Worm (Caenorhabditis elegans) whole organism, L4 larva: ENCODE results near the gene F38A5.6.

ENCODE experiments used
- ZK546.5 ChIP-seq, 2 experiments: sonication (generic microtip); optimal IDR thresholded peaks; 2 replicates each; lab custom pipeline; 2017; ENCODE audit warnings: missing biosample characterization in 2 of 2, missing genetic modification characterization in 2 of 2
- ceh-82 ChIP-seq: sonication (generic microtip); optimal IDR thresholded peaks from 2 replicates; lab custom pipeline; 2017; ENCODE audit warnings: missing biosample characterization, missing genetic modification characterization
- gei-8 ChIP-seq: fragments of 200-800 bp; sonication (Bioruptor generic); optimal IDR thresholded peaks from 2 replicates; lab custom pipeline; 2018; ENCODE audit warnings: mild to moderate bottlenecking, missing genetic modification characterization, missing compliant biosample characterization
- jun-1 ChIP-seq: fragments of 150-350 bp; optimal IDR thresholded peaks from 2 replicates; lab custom pipeline; 2014; ENCODE audit warnings: missing biosample characterization, missing genetic modification reagents, missing genetic modification characterization
- mep-1 ChIP-seq: fragments of 150-350 bp; sonication (generic microtip); optimal IDR thresholded peaks from 3 replicates; lab custom pipeline; 2014; ENCODE audit warnings: missing biosample characterization, missing genetic modification characterization
- nhr-111 ChIP-seq: fragments of 200-800 bp; sonication (Bioruptor generic); optimal IDR thresholded peaks from 2 replicates; lab custom pipeline; 2018; ENCODE audit warnings: mild to moderate bottlenecking, missing genetic modification characterization, missing compliant biosample characterization
- nhr-237 ChIP-seq: sonication (generic microtip); optimal IDR thresholded peaks from 2 replicates; lab custom pipeline; 2017; ENCODE audit warnings: missing biosample characterization, missing genetic modification characterization
- nhr-76 ChIP-seq: fragments of 150-350 bp; optimal IDR thresholded peaks from 2 replicates; lab custom pipeline; 2014; ENCODE audit warnings: missing biosample characterization, missing genetic modification characterization
- nhr-77 ChIP-seq: fragments of 150-350 bp; optimal IDR thresholded peaks from 2 replicates; lab custom pipeline; 2014; ENCODE audit warnings: missing biosample characterization, missing genetic modification characterization
- pqm-1 ChIP-seq: sonication (generic microtip); optimal IDR thresholded peaks from 2 replicates; lab custom pipeline; 2017; ENCODE audit warnings: missing biosample characterization, missing genetic modification characterization
- snpc-4 ChIP-seq: fragments of 150-350 bp; optimal IDR thresholded peaks from 2 replicates; lab custom pipeline; 2014; ENCODE audit warnings: missing biosample characterization, missing genetic modification characterization
- unc-62 ChIP-seq, 3 experiments: fragments of 150-350 bp in 1 of 3; sonication (generic microtip); optimal IDR thresholded peaks in 2 of 3; peaks in 1 of 3; 1 replicate in 1 of 3; 2 replicates in 2 of 3; lab custom pipeline; 2014 to 2017; ENCODE audit warnings: missing biosample characterization in 3 of 3, missing genetic modification characterization in 3 of 3, missing genetic modification reagents in 3 of 3, missing genotype in 1 of 3

- TF ChIP-seq nhr-237 (tag; lab: Kevin White, UChicago) (no peak), pqm-1 (tag; lab: Kevin White, UChicago) (peak; percentile 9), gei-8 (GFP tag; lab: Kevin White, UChicago) (no peak), nhr-77 (tag; lab: Kevin White, UChicago) (no peak), nhr-111 (GFP tag; lab: Kevin White, UChicago) (no peak), mep-1 (tag; lab: Kevin White, UChicago) (no peak), ZK546.5 (tag; optimal IDR thresholded peaks at IDR 0.05; lab: Kevin White, UChicago) (no peak), snpc-4 (tag; lab: Kevin White, UChicago) (no peak), nhr-76 (tag; lab: Kevin White, UChicago) (no peak), unc-62 (GFP tag; optimal IDR thresholded peaks at IDR 0.05 in 1 of 2; lab: Kevin White, UChicago) (no peak), unc-62 (tag; optimal IDR thresholded peaks at IDR 0.05; lab: Kevin White, UChicago) (no peak), jun-1 (tag; lab: Kevin White, UChicago) (no peak), ceh-82 (tag; lab: Kevin White, UChicago) (no peak)
These were observed 4.1 kb upstream of the F38A5.6 start, which contains the start of gene sup-36 for ce11 chrIV:6601213-6601724.
